Fruit fly (Drosophila melanogaster) whole organism, pupa: Measurements from ENCODE around the gene CrebA.
A peak's percentile ranks its signal among the peaks of the same experiment; 100 is the strongest.

Experiments used
- CG10348 ChIP-seq: fragments of 200-800 bp; sonication (Bioruptor generic); IDR thresholded peaks from 2 replicates; pipeline ENCODE4 v1.3.6; 2022; ENCODE audit warnings: missing biosample characterization, missing genetic modification characterization
- CG15710 ChIP-seq: fragments of 200-800 bp; sonication (Bioruptor generic); optimal IDR thresholded peaks from 2 replicates; lab custom pipeline; 2018; ENCODE audit warnings: missing biosample characterization, mild to moderate bottlenecking, missing genetic modification characterization, moderate library complexity
- CG17806 ChIP-seq: fragments of 200-800 bp; sonication (Bioruptor generic); optimal IDR thresholded peaks from 2 replicates; lab custom pipeline; 2018; ENCODE audit warnings: missing biosample characterization, mild to moderate bottlenecking, missing genetic modification characterization, moderate library complexity
- CG34367 ChIP-seq: fragments of 200-800 bp; sonication (Bioruptor generic); optimal IDR thresholded peaks from 2 replicates; lab custom pipeline; 2018; ENCODE audit warnings: missing biosample characterization, mild to moderate bottlenecking, missing genetic modification characterization
- CG8159 ChIP-seq: fragments of 200-800 bp; sonication (Bioruptor generic); optimal IDR thresholded peaks from 3 replicates; lab custom pipeline; 2018; ENCODE audit warnings: missing biosample characterization, mild to moderate bottlenecking, missing genetic modification characterization, moderate library complexity
- CG8301 ChIP-seq: fragments of 200-800 bp; sonication (Bioruptor generic); optimal IDR thresholded peaks from 2 replicates; lab custom pipeline; 2018; ENCODE audit warnings: missing biosample characterization, mild to moderate bottlenecking, missing genetic modification characterization
- D1 ChIP-seq: fragments of 200-800 bp; sonication (Bioruptor generic); optimal IDR thresholded peaks from 2 replicates; lab custom pipeline; 2018; ENCODE audit warnings: missing biosample characterization, mild to moderate bottlenecking, missing genetic modification characterization, moderate library complexity
- Pif1A ChIP-seq: fragments of 200-800 bp; sonication (Bioruptor generic); optimal IDR thresholded peaks from 3 replicates; lab custom pipeline; 2016; ENCODE audit warnings: missing biosample characterization, missing genetic modification characterization
- Pif1B ChIP-seq: fragments of 200-800 bp; sonication (Bioruptor generic); optimal IDR thresholded peaks from 3 replicates; lab custom pipeline; 2016; ENCODE audit warnings: missing biosample characterization, missing genetic modification characterization

DNA sequence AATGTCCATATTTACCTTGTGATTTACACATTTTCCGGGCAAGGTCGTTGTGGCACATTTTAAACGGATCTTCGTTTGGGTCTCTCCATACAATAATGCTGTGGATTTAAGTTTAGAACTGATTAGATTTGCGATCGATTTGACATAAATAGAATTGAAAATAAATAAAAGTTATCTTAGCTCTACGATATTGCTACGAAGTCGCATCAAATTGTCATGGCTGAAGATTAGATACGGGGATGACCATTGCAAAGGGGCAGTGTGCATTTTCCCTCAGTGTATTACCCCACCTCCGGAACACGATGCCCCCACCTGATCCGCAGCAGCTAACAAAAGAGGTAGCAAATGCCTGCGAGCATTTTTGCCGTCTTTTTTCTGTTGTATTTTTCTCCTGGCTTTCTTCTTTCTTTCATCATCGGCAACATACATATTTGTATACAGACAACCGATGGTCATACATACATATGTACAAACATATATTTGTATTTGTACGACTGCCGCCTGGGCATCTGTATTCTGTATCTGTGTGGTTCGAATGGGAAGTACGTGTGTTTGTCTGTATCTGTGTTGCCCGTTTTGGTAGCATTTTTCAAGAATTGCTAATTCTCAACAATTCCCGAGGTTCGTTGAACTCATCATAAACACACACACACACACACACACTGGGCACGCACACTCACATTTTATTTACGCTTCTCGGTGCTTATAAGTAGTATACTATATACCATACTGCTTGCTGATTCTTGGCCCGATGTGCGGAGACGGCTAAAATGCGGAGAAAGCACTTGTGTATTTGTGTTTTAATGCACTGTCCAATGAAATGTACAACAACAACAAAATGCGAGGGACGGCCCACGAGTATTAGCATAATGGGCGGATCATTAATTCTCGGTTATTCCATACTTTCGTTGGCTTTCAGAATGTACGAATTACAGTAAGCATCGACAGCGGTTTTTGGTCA lies 9.5 kb downstream of the CrebA start:
- TF ChIP-seq CG8159 (tag; lab: Kevin White, UChicago) (no peak), CG8301 (tag; lab: Kevin White, UChicago) (peak; percentile 44), Pif1B (GFP tag; lab: Kevin White, UChicago) (no peak), D1 (tag; lab: Kevin White, UChicago) (no peak), CG15710 (tag; lab: Kevin White, UChicago) (no peak), CG10348 (GFP tag; lab: Robert Waterston, UW) (no peak), Pif1A (GFP tag; lab: Kevin White, UChicago) (peak; percentile 20), CG34367 (no peak), CG17806 (tag; lab: Kevin White, UChicago) (no peak)
